Fruit fly (Drosophila melanogaster) whole organism, prepupa: ENCODE data around the gene CG5984.

ENCODE experiments used
- CG11762 ChIP-seq: fragments of 200-800 bp; sonication (Bioruptor generic); optimal IDR thresholded peaks from 3 replicates; lab custom pipeline; 2016; ENCODE audit warnings: missing biosample characterization, missing genetic modification characterization; ENCODE audit not compliant: insufficient read depth
- CG1621 ChIP-seq: fragments of 200-800 bp; sonication (Bioruptor generic); optimal IDR thresholded peaks from 3 replicates; lab custom pipeline; 2018; ENCODE audit warnings: missing biosample characterization, mild to moderate bottlenecking, missing genetic modification characterization
- CG6163 ChIP-seq: fragments of 200-800 bp; sonication (Bioruptor generic); IDR thresholded peaks from 3 replicates; pipeline ENCODE4 v1.3.6; 2022; ENCODE audit warnings: missing biosample characterization, missing genetic modification characterization
- CG6792 ChIP-seq: fragments of 200-800 bp; sonication (Bioruptor generic); optimal IDR thresholded peaks from 3 replicates; lab custom pipeline; 2016; ENCODE audit warnings: missing biosample characterization, missing genetic modification characterization
- CG8319 ChIP-seq: fragments of 200-800 bp; sonication (Bioruptor generic); optimal IDR thresholded peaks from 3 replicates; lab custom pipeline; 2016; ENCODE audit warnings: missing biosample characterization, missing genetic modification characterization
- Eip93F ChIP-seq: fragments of 200-800 bp; sonication (Bioruptor generic); optimal IDR thresholded peaks from 2 replicates; lab custom pipeline; 2016; ENCODE audit warnings: missing biosample characterization, mild to moderate bottlenecking, missing genetic modification characterization
- Gug ChIP-seq: fragments of 200-800 bp; sonication (Bioruptor generic); IDR thresholded peaks from 2 replicates; pipeline ENCODE4 v1.3.6; 2022; ENCODE audit warnings: missing biosample characterization, missing genetic modification characterization
- Hr38 ChIP-seq: sonication (Bioruptor generic); optimal IDR thresholded peaks from 2 replicates; lab custom pipeline; 2016; ENCODE audit warnings: missing biosample characterization, missing genetic modification characterization
- Met ChIP-seq: fragments of 200-800 bp; sonication (Bioruptor generic); optimal IDR thresholded peaks from 3 replicates; lab custom pipeline; 2016; ENCODE audit warnings: missing biosample characterization, missing genetic modification characterization
- OdsH ChIP-seq: fragments of 200-800 bp; sonication (Bioruptor generic); optimal IDR thresholded peaks from 3 replicates; lab custom pipeline; 2016; ENCODE audit warnings: missing biosample characterization, missing genetic modification characterization
- Sox102F ChIP-seq: fragments of 200-800 bp; sonication (Bioruptor generic); optimal IDR thresholded peaks from 2 replicates; lab custom pipeline; 2016; ENCODE audit warnings: missing biosample characterization, mild to moderate bottlenecking, missing genetic modification characterization
- Sox15 ChIP-seq: fragments of 200-800 bp; sonication (Bioruptor generic); optimal IDR thresholded peaks from 3 replicates; lab custom pipeline; 2016; ENCODE audit warnings: missing biosample characterization, missing genetic modification characterization
- dsx ChIP-seq: fragments of 200-800 bp; optimal IDR thresholded peaks from 3 replicates; lab custom pipeline; 2019; ENCODE audit warnings: missing biosample characterization, mild to moderate bottlenecking, missing genetic modification characterization, moderate library complexity; ENCODE audit not compliant: poor library complexity, severe bottlenecking
- lz ChIP-seq: fragments of 200-800 bp; sonication (Bioruptor generic); optimal IDR thresholded peaks from 3 replicates; lab custom pipeline; 2016; ENCODE audit warnings: missing biosample characterization, missing genetic modification characterization

- TF ChIP-seq Sox102F (GFP tag; lab: Kevin White, UChicago): no peak
- no peak for TF ChIP-seq CG11762 (GFP tag; lab: Kevin White, UChicago)
- TF ChIP-seq Hr38 (GFP tag; lab: Kevin White, UChicago): no peak
- TF ChIP-seq Sox15 (GFP tag; lab: Kevin White, UChicago): no peak
- TF ChIP-seq lz (GFP tag; lab: Kevin White, UChicago): no peak
- TF ChIP-seq CG8319 (GFP tag; lab: Kevin White, UChicago): no peak
- TF ChIP-seq CG6163 (GFP tag; lab: Robert Waterston, UW): peak; percentile 54
- no peak for TF ChIP-seq OdsH (GFP tag; lab: Kevin White, UChicago)
- no peak for TF ChIP-seq Met
- no peak for TF ChIP-seq Eip93F (GFP tag; lab: Kevin White, UChicago)
- TF ChIP-seq CG6792 (GFP tag; lab: Kevin White, UChicago): no peak
- no peak for TF ChIP-seq dsx (GFP tag; lab: Kevin White, UChicago)
- TF ChIP-seq CG1621 (tag; lab: Kevin White, UChicago): no peak
- peak; percentile 43; the same call in 1 of the 2 replicates for TF ChIP-seq Gug (GFP tag; lab: Robert Waterston, UW)
Measured at dm6 chr3R:27209561-27210275, 38.1 kb downstream of the CG5984 start.
